Worm (Caenorhabditis elegans): Measurements from ENCODE around the gene atad-3.

- no peak for TF ChIP-seq egl-27 (tag; optimal IDR thresholded peaks at IDR 0.05)
- TF ChIP-seq ztf-11 (tag; optimal IDR thresholded peaks at IDR 0.05) = no peak
- TF ChIP-seq unc-39 (tag; optimal IDR thresholded peaks at IDR 0.05) = no peak
- no peak for TF ChIP-seq fkh-10 (GFP tag; optimal IDR thresholded peaks at IDR 0.05)
- TF ChIP-seq nhr-76 (tag; optimal IDR thresholded peaks at IDR 0.05) = no peak
- no peak for TF ChIP-seq unc-62 (GFP tag; optimal IDR thresholded peaks at IDR 0.05)
- peak; percentile 62 for TF ChIP-seq pha-4 (tag; optimal IDR thresholded peaks at IDR 0.05)
- TF ChIP-seq ama-1 (optimal IDR thresholded peaks at IDR 0.05) = no peak
Measured at ce11 chrII:10220631-10221030, 28.2 kb upstream of the atad-3 start.

Data from whole organism, L3 larva.